Worm (Caenorhabditis elegans) whole organism, L4 larva: ENCODE measurements around the gene math-20.

Source experiments
- mxl-3 ChIP-seq: fragments of 200-800 bp; sonication (Bioruptor generic); optimal IDR thresholded peaks from 2 replicates; lab custom pipeline; 2018; ENCODE audit warnings: mild to moderate bottlenecking, missing genetic modification characterization, missing compliant biosample characterization
- nhr-237 ChIP-seq: sonication (generic microtip); optimal IDR thresholded peaks from 2 replicates; lab custom pipeline; 2017; ENCODE audit warnings: missing biosample characterization, missing genetic modification characterization

- TF ChIP-seq mxl-3 (GFP tag; lab: Kevin White, UChicago): no peak
- no peak for TF ChIP-seq nhr-237 (tag; lab: Kevin White, UChicago)
These were observed 2.6 kb upstream of the math-20 start, which contains the start of gene math-21 for ce11 chrII:1993738-1994137.
